Worm (Caenorhabditis elegans): ENCODE measurements around the gene C09E7.11.

DNA sequence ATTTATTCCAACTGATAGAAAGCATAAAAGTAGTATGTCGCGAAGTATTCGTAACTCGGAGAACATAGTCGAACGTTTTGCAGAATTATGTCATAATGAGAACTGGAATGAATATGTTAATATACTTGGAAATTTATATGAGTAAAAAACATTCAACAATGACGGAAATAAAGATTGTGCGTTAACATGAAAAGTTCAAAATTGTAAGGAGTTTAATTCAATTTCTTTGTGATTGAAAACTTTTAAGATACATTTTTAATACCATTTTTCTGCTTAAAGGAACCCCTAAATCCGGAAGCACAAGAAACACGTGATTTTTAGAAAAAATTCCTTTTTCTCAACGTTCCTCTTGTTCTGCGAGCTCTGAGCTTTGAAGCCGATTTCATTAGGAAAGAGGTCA, 5.6 kb upstream of the C09E7.11 start, which contains the start of gene oig-1:
- TF ChIP-seq pqm-1 (tag; optimal IDR thresholded peaks at IDR 0.05) (no peak), lin-39 (tag; optimal IDR thresholded peaks at IDR 0.05) (no peak), Y105C5A.15 (GFP tag; IDR thresholded peaks at IDR 0.05) (no peak)

All from whole organism, L4 larva.